Worm (Caenorhabditis elegans) whole organism, L4 larva: Measurements from ENCODE around the gene VW02B12L.2.

Source experiments
- mdt-29 ChIP-seq: fragments of 200-800 bp; sonication (Bioruptor generic); IDR thresholded peaks from 2 replicates; pipeline ENCODE4 v1.3.6; 2022; ENCODE audit warnings: missing genetic modification reagents, missing genetic modification characterization, missing compliant biosample characterization
- nhr-237 ChIP-seq: sonication (generic microtip); optimal IDR thresholded peaks from 2 replicates; lab custom pipeline; 2017; ENCODE audit warnings: missing biosample characterization, missing genetic modification characterization
- unc-39 ChIP-seq: sonication (generic microtip); optimal IDR thresholded peaks from 2 replicates; lab custom pipeline; 2017; ENCODE audit warnings: missing biosample characterization, missing genetic modification characterization
- vab-7 ChIP-seq: fragments of 200-800 bp; sonication (Bioruptor generic); IDR thresholded peaks from 2 replicates; pipeline ENCODE4 v1.3.6; 2022; ENCODE audit warnings: missing genetic modification reagents, missing genetic modification characterization, missing compliant biosample characterization
- ztf-11 ChIP-seq: fragments of 150-350 bp; optimal IDR thresholded peaks from 2 replicates; lab custom pipeline; 2014; ENCODE audit warnings: missing biosample characterization, missing genetic modification characterization

DNA sequence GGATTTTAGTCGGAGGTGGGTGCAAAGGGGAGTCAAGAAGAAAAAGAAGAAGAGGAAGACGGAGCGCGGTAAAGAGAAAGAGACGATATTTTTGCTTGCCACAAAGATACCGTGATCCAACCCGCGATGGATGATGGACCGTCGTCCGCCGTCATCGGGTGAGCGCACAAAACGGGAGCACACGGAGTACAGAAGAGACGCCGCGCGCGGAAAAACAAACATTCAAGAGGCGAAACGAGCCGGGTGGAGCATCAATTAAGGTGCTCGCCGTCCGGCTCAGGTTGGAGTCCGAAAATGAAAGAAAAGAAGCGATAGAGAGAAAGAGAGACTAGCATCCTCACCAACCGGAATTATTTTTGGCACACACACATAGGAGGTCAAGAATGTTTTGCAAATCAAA is 46.3 kb downstream of the VW02B12L.2 start:
- TF ChIP-seq ztf-11 (tag; lab: Kevin White, UChicago) (no peak), unc-39 (tag; lab: Kevin White, UChicago) (no peak), nhr-237 (tag; lab: Kevin White, UChicago) (no peak), vab-7 (GFP tag; lab: Robert Waterston, UW) (no peak), mdt-29 (GFP tag; lab: Robert Waterston, UW) (no peak)
